Worm (Caenorhabditis elegans) whole organism, late embryonic: Measurements from ENCODE around the gene C47G2.4.

Experiments used
- K09A11.1 ChIP-seq: sonication (generic microtip); optimal IDR thresholded peaks from 2 replicates; lab custom pipeline; 2017; ENCODE audit warnings: antibody characterized with exemption, mild to moderate bottlenecking, missing genetic modification characterization, missing compliant biosample characterization; ENCODE audit not compliant: insufficient read depth
- T23F11.4 ChIP-seq: fragments of 200-800 bp; sonication (Bioruptor generic); optimal IDR thresholded peaks from 2 replicates; lab custom pipeline; 2018; ENCODE audit warnings: mild to moderate bottlenecking, missing genetic modification characterization, missing compliant biosample characterization
- Y22D7AL.16 ChIP-seq: sonication (generic microtip); optimal IDR thresholded peaks from 2 replicates; lab custom pipeline; 2016; ENCODE audit warnings: missing genetic modification characterization, missing compliant biosample characterization
- ama-1 ChIP-seq: fragments of 150-350 bp; optimal IDR thresholded peaks from 2 replicates; lab custom pipeline; 2014
- ceh-14 ChIP-seq: sonication (generic microtip); optimal IDR thresholded peaks from 2 replicates; lab custom pipeline; 2016; ENCODE audit warnings: missing genotype, missing genetic modification characterization, missing compliant biosample characterization
- ceh-18 ChIP-seq: sonication (generic microtip); optimal IDR thresholded peaks from 2 replicates; lab custom pipeline; 2016; ENCODE audit warnings: missing genetic modification characterization, missing compliant biosample characterization
- ceh-19 ChIP-seq: fragments of 200-800 bp; sonication (Bioruptor generic); optimal IDR thresholded peaks from 2 replicates; lab custom pipeline; 2018; ENCODE audit warnings: mild to moderate bottlenecking, missing genetic modification characterization, missing compliant biosample characterization
- ceh-2 ChIP-seq: sonication (generic microtip); optimal IDR thresholded peaks from 2 replicates; lab custom pipeline; 2016; ENCODE audit warnings: missing genotype, missing genetic modification characterization, missing compliant biosample characterization
- ceh-31 ChIP-seq: sonication (generic microtip); optimal IDR thresholded peaks from 2 replicates; lab custom pipeline; 2016; ENCODE audit warnings: missing genetic modification characterization, missing compliant biosample characterization
- ceh-45 ChIP-seq: fragments of 200-800 bp; sonication (Bioruptor generic); IDR thresholded peaks from 2 replicates; pipeline ENCODE4 v1.3.6; 2022; ENCODE audit warnings: missing genetic modification reagents, missing genetic modification characterization, missing compliant biosample characterization
- ceh-9 ChIP-seq: sonication (generic microtip); optimal IDR thresholded peaks from 2 replicates; lab custom pipeline; 2016; ENCODE audit warnings: mild to moderate bottlenecking, missing genetic modification characterization, inconsistent platforms, missing compliant biosample characterization
- dmd-4 ChIP-seq: sonication (generic microtip); optimal IDR thresholded peaks from 2 replicates; lab custom pipeline; 2016; ENCODE audit warnings: borderline replicate concordance, missing genetic modification characterization, missing compliant biosample characterization
- fkh-6 ChIP-seq: sonication (generic microtip); optimal IDR thresholded peaks from 2 replicates; lab custom pipeline; 2016; ENCODE audit warnings: missing genetic modification characterization, missing compliant biosample characterization
- hlh-30 ChIP-seq: sonication (generic microtip); optimal IDR thresholded peaks from 2 replicates; lab custom pipeline; 2017; ENCODE audit warnings: antibody characterized with exemption, missing genetic modification characterization, missing compliant biosample characterization; ENCODE audit not compliant: insufficient read depth
- hlh-8 ChIP-seq: sonication (generic microtip); optimal IDR thresholded peaks from 2 replicates; lab custom pipeline; 2016; ENCODE audit warnings: missing genotype, missing genetic modification characterization, missing compliant biosample characterization
- mec-3 ChIP-seq: sonication (generic microtip); optimal IDR thresholded peaks from 2 replicates; lab custom pipeline; 2016; ENCODE audit warnings: borderline replicate concordance, missing genetic modification characterization, missing compliant biosample characterization
- nfya-1 ChIP-seq: sonication (generic microtip); optimal IDR thresholded peaks from 2 replicates; lab custom pipeline; 2017; ENCODE audit warnings: missing genetic modification characterization, mild to moderate bottlenecking, missing compliant biosample characterization, antibody characterized with exemption, moderate library complexity
- odd-2 ChIP-seq: sonication (generic microtip); optimal IDR thresholded peaks from 2 replicates; lab custom pipeline; 2017; ENCODE audit warnings: antibody characterized with exemption, mild to moderate bottlenecking, missing genetic modification characterization, missing compliant biosample characterization
- pat-9 ChIP-seq: fragments of 200-800 bp; sonication (Bioruptor generic); optimal IDR thresholded peaks from 2 replicates; lab custom pipeline; 2018; ENCODE audit warnings: mild to moderate bottlenecking, missing genetic modification characterization, moderate library complexity, missing compliant biosample characterization
- pax-1 ChIP-seq: fragments of 150-350 bp; optimal IDR thresholded peaks from 2 replicates; lab custom pipeline; 2014; ENCODE audit warnings: missing biosample characterization, missing genetic modification characterization
- pha-4 ChIP-seq: fragments of 150-350 bp; optimal IDR thresholded peaks from 2 replicates; lab custom pipeline; 2018; ENCODE audit warnings: missing biosample characterization, missing genetic modification reagents, missing genetic modification characterization
- rnt-1 ChIP-seq: sonication (generic microtip); optimal IDR thresholded peaks from 2 replicates; lab custom pipeline; 2016; ENCODE audit warnings: missing genetic modification characterization, missing compliant biosample characterization
- sdc-2 ChIP-seq: sonication (generic microtip); optimal IDR thresholded peaks from 2 replicates; lab custom pipeline; 2016; ENCODE audit warnings: missing genotype, missing genetic modification characterization, missing compliant biosample characterization
- sox-2 ChIP-seq: fragments of 200-800 bp; sonication (Bioruptor generic); IDR thresholded peaks from 2 replicates; pipeline ENCODE4 v1.3.6; 2022; ENCODE audit warnings: missing genetic modification reagents, missing genetic modification characterization, missing compliant biosample characterization
- sox-4 ChIP-seq: sonication (generic microtip); optimal IDR thresholded peaks from 2 replicates; lab custom pipeline; 2017; ENCODE audit warnings: mild to moderate bottlenecking, missing genetic modification characterization, inconsistent platforms, missing compliant biosample characterization
- syd-9 ChIP-seq: sonication (generic microtip); optimal IDR thresholded peaks from 2 replicates; lab custom pipeline; 2016; ENCODE audit warnings: mild to moderate bottlenecking, missing genetic modification characterization, moderate library complexity, missing compliant biosample characterization
- tbx-2 ChIP-seq: sonication (generic microtip); optimal IDR thresholded peaks from 2 replicates; lab custom pipeline; 2016; ENCODE audit warnings: missing genetic modification characterization, missing compliant biosample characterization
- ttx-3 ChIP-seq: sonication (generic microtip); optimal IDR thresholded peaks from 2 replicates; lab custom pipeline; 2016; ENCODE audit warnings: missing genetic modification reagents, missing genetic modification characterization, missing compliant biosample characterization
- unc-42 ChIP-seq: sonication (generic microtip); optimal IDR thresholded peaks from 2 replicates; lab custom pipeline; 2016; ENCODE audit warnings: missing genotype, missing genetic modification characterization, missing compliant biosample characterization
- unc-55 ChIP-seq: sonication (generic microtip); optimal IDR thresholded peaks from 2 replicates; lab custom pipeline; 2017; ENCODE audit warnings: missing biosample characterization, missing genetic modification reagents, missing genetic modification characterization
- unc-86 ChIP-seq: sonication (generic microtip); optimal IDR thresholded peaks from 2 replicates; lab custom pipeline; 2016; ENCODE audit warnings: missing genetic modification characterization, missing compliant biosample characterization
- zip-5 ChIP-seq: sonication (generic microtip); optimal IDR thresholded peaks from 2 replicates; lab custom pipeline; 2016; ENCODE audit warnings: missing genetic modification characterization, missing compliant biosample characterization

C47G2.4 gene

ce11 chrII:11283013-11283412 is 10.4 kb downstream of the C47G2.4 start:
- TF ChIP-seq tbx-2 (tag; lab: Kevin White, UChicago) = peak; percentile 6
- peak; percentile 28 for TF ChIP-seq unc-55 (GFP tag; lab: Kevin White, UChicago)
- no peak for TF ChIP-seq syd-9 (tag; lab: Kevin White, UChicago)

- TF ChIP-seq ceh-2 (tag; lab: Kevin White, UChicago) = no peak
- no peak for TF ChIP-seq sdc-2 (tag; lab: Kevin White, UChicago)
- TF ChIP-seq pat-9 = no peak
- TF ChIP-seq sox-2 (GFP tag; lab: Robert Waterston, UW) = no peak
- TF ChIP-seq pax-1 = no peak
- TF ChIP-seq ceh-19 (GFP tag; lab: Kevin White, UChicago) = no peak
- TF ChIP-seq ttx-3 = no peak
- TF ChIP-seq syd-9 (tag; lab: Kevin White, UChicago) = no peak
- TF ChIP-seq hlh-8 = no peak
- no peak for TF ChIP-seq rnt-1 (tag; lab: Kevin White, UChicago)
- TF ChIP-seq unc-55 (GFP tag; lab: Kevin White, UChicago) = no peak
- no peak for TF ChIP-seq unc-42 (tag; lab: Kevin White, UChicago)
Observed at ce11 chrII:11281666-11282065, 11.7 kb downstream of the C47G2.4 start, which contains the start of gene unc-130. TSS of gene unc-130 (plus strand) at chrII:11281966.

- no peak for TF ChIP-seq odd-2 (tag; lab: Kevin White, UChicago)
- no peak for TF ChIP-seq unc-86
Observed at ce11 chrII:11281177-11281576, 12.2 kb downstream of the C47G2.4 start.

- peak; percentile 93 for TF ChIP-seq nfya-1
- TF ChIP-seq ceh-31 (tag; lab: Kevin White, UChicago) = no peak
Observed at ce11 chrII:11279971-11280370, 13.4 kb downstream of the C47G2.4 start.

- TF ChIP-seq zip-5 (tag; lab: Kevin White, UChicago) (no peak), ceh-45 (GFP tag; lab: Robert Waterston, UW) (no peak), fkh-6 (tag; lab: Kevin White, UChicago) (no peak), ceh-9 (no peak), dmd-4 (no peak), mec-3 (tag; lab: Kevin White, UChicago) (no peak), sox-2 (GFP tag; lab: Robert Waterston, UW) (no peak), odd-2 (tag; lab: Kevin White, UChicago) (no peak), K09A11.1 (tag; lab: Kevin White, UChicago) (no peak), T23F11.4 (GFP tag; lab: Kevin White, UChicago) (no peak)
Observed at ce11 chrII:11276879-11277278, 16.5 kb downstream of the C47G2.4 start.

ce11 chrII:11275484-11275883 is 17.9 kb downstream of the C47G2.4 start:
- TF ChIP-seq unc-55 (GFP tag; lab: Kevin White, UChicago) = no peak
- no peak for TF ChIP-seq hlh-30 (tag; lab: Kevin White, UChicago)
- TF ChIP-seq ceh-14 (tag; lab: Kevin White, UChicago) = no peak
- no peak for TF ChIP-seq ttx-3
- no peak for TF ChIP-seq Y22D7AL.16 (tag; lab: Kevin White, UChicago)
- TF ChIP-seq ama-1 (lab: Kevin White, UChicago) = no peak
- TF ChIP-seq ceh-18 (tag; lab: Kevin White, UChicago) = no peak
- TF ChIP-seq sox-4 = no peak
- TF ChIP-seq zip-5 (tag; lab: Kevin White, UChicago) = no peak
- no peak for TF ChIP-seq pha-4 (tag; lab: Kevin White, UChicago)
- TF ChIP-seq syd-9 (tag; lab: Kevin White, UChicago) = no peak
